Fruit fly (Drosophila melanogaster): ENCODE results near the gene Meics.
A peak's percentile ranks its signal among the peaks of the same experiment; 100 is the strongest.

The Meics gene

dm6 chr3L:13922023-13922652 is 42.4 kb downstream of the Meics start:
- peak; percentile 26 for TF ChIP-seq psq (GFP tag; optimal IDR thresholded peaks at IDR 0.05)
- peak; percentile 19 for TF ChIP-seq sage (GFP tag; optimal IDR thresholded peaks at IDR 0.05)
- peak; percentile 44 for TF ChIP-seq ey (GFP tag; optimal IDR thresholded peaks at IDR 0.05)
- TF ChIP-seq br (GFP tag; optimal IDR thresholded peaks at IDR 0.05): peak; percentile 51
- TF ChIP-seq Sp1 (GFP tag; optimal IDR thresholded peaks at IDR 0.05): peak; percentile 9
- TF ChIP-seq dmrt93B (GFP tag; optimal IDR thresholded peaks at IDR 0.05): no peak
- TF ChIP-seq foxo (GFP tag; optimal IDR thresholded peaks at IDR 0.05): peak in 1 of 2 experiments; percentile 53
- TF ChIP-seq Mio (GFP tag; optimal IDR thresholded peaks at IDR 0.05): peak; percentile 2
- no peak for TF ChIP-seq pan (optimal IDR thresholded peaks at IDR 0.05)
- TF ChIP-seq Hr78 (GFP tag; optimal IDR thresholded peaks at IDR 0.05): no peak
- peak; percentile 61 for TF ChIP-seq woc (GFP tag; optimal IDR thresholded peaks at IDR 0.05)
- peak; percentile 48 for TF ChIP-seq fru (GFP tag; optimal IDR thresholded peaks at IDR 0.05)
- peak; percentile 15 for TF ChIP-seq OdsH (GFP tag; optimal IDR thresholded peaks at IDR 0.05)
- TF ChIP-seq HLH106 (tag; optimal IDR thresholded peaks at IDR 0.05): peak; percentile 17
- peak; percentile 44 for TF ChIP-seq rgr (GFP tag; optimal IDR thresholded peaks at IDR 0.05)
- no peak for TF ChIP-seq dl (GFP tag; optimal IDR thresholded peaks at IDR 0.05; ENCODE audit: insufficient read depth in 1 of 2, partially characterized antibody in 2 of 2)
- TF ChIP-seq sv (GFP tag; optimal IDR thresholded peaks at IDR 0.05): peak; percentile 43
- TF ChIP-seq h (GFP tag; optimal IDR thresholded peaks at IDR 0.05): peak; percentile 32

dm6 chr3L:13920632-13920981 is 43.9 kb downstream of the Meics start:
- TF ChIP-seq CG32264 (GFP tag; optimal IDR thresholded peaks at IDR 0.05) (no peak), brk (GFP tag; optimal IDR thresholded peaks at IDR 0.05) (no peak), Dif (GFP tag; optimal IDR thresholded peaks at IDR 0.05; ENCODE audit: partially characterized antibody) (peak; percentile 29), CrebA (GFP tag; optimal IDR thresholded peaks at IDR 0.05; ENCODE audit: borderline replicate concordance) (no peak), ey (GFP tag; optimal IDR thresholded peaks at IDR 0.05) (no peak), Hr78 (GFP tag; optimal IDR thresholded peaks at IDR 0.05) (no peak), fru (GFP tag; optimal IDR thresholded peaks at IDR 0.05) (no peak), sage (GFP tag; optimal IDR thresholded peaks at IDR 0.05) (no peak), tai (GFP tag; optimal IDR thresholded peaks at IDR 0.05) (no peak), jim (GFP tag; optimal IDR thresholded peaks at IDR 0.05) (no peak), Rel (GFP tag; optimal IDR thresholded peaks at IDR 0.05) (no peak), Rel (tag; optimal IDR thresholded peaks at IDR 0.05) (no peak), N (GFP tag; optimal IDR thresholded peaks at IDR 0.05) (no peak), pan (optimal IDR thresholded peaks at IDR 0.05) (no peak), Abd-B (GFP tag; optimal IDR thresholded peaks at IDR 0.05) (no peak), Vsx2 (GFP tag; optimal IDR thresholded peaks at IDR 0.05; ENCODE audit: partially characterized antibody) (peak; percentile 64), Sp1 (GFP tag; optimal IDR thresholded peaks at IDR 0.05) (no peak), dmrt93B (GFP tag; optimal IDR thresholded peaks at IDR 0.05) (no peak), GATAd (GFP tag; optimal IDR thresholded peaks at IDR 0.05) (no peak), dl (GFP tag; optimal IDR thresholded peaks at IDR 0.05; ENCODE audit: insufficient read depth in 1 of 2, partially characterized antibody in 2 of 2) (peak in 1 of 2 experiments; percentile 3), Hr83 (GFP tag; optimal IDR thresholded peaks at IDR 0.05; ENCODE audit: poor library complexity, severe bottlenecking) (no peak), br (GFP tag; optimal IDR thresholded peaks at IDR 0.05) (no peak), sv (GFP tag; optimal IDR thresholded peaks at IDR 0.05) (no peak), h (GFP tag; optimal IDR thresholded peaks at IDR 0.05) (no peak), Myc (optimal IDR thresholded peaks at IDR 0.05) (no peak)

- TF ChIP-seq Dif (GFP tag; optimal IDR thresholded peaks at IDR 0.05; ENCODE audit: partially characterized antibody): peak; percentile 92
- TF ChIP-seq dl (GFP tag; optimal IDR thresholded peaks at IDR 0.05; ENCODE audit: insufficient read depth in 1 of 2, partially characterized antibody in 2 of 2): peak; percentile 84 to 93
- TF ChIP-seq Rel (GFP tag; optimal IDR thresholded peaks at IDR 0.05): no peak
- peak; percentile 97 for TF ChIP-seq Rel (tag; optimal IDR thresholded peaks at IDR 0.05)
- peak; percentile 87 for TF ChIP-seq sv (GFP tag; optimal IDR thresholded peaks at IDR 0.05)
- TF ChIP-seq Hr83 (GFP tag; optimal IDR thresholded peaks at IDR 0.05; ENCODE audit: poor library complexity, severe bottlenecking): no peak
- TF ChIP-seq ey (GFP tag; optimal IDR thresholded peaks at IDR 0.05): peak; percentile 73
- no peak for TF ChIP-seq brk (GFP tag; optimal IDR thresholded peaks at IDR 0.05)
- TF ChIP-seq OdsH (GFP tag; optimal IDR thresholded peaks at IDR 0.05): peak; percentile 71
- peak; percentile 82 for TF ChIP-seq fru (GFP tag; optimal IDR thresholded peaks at IDR 0.05)
- peak; percentile 69 for TF ChIP-seq h (GFP tag; optimal IDR thresholded peaks at IDR 0.05)
- no peak for TF ChIP-seq Dfd (GFP tag; optimal IDR thresholded peaks at IDR 0.05)
- TF ChIP-seq br (GFP tag; optimal IDR thresholded peaks at IDR 0.05): peak; percentile 63
- no peak for TF ChIP-seq Hr78 (GFP tag; optimal IDR thresholded peaks at IDR 0.05)
- TF ChIP-seq dmrt93B (GFP tag; optimal IDR thresholded peaks at IDR 0.05): peak; percentile 67
- peak; percentile 16 for TF ChIP-seq Vsx2 (GFP tag; optimal IDR thresholded peaks at IDR 0.05; ENCODE audit: partially characterized antibody)
- TF ChIP-seq GATAd (GFP tag; optimal IDR thresholded peaks at IDR 0.05): no peak
- peak; percentile 70 for TF ChIP-seq HLH106 (tag; optimal IDR thresholded peaks at IDR 0.05)
- TF ChIP-seq tai (GFP tag; optimal IDR thresholded peaks at IDR 0.05): peak; percentile 39
- peak; percentile 76 for TF ChIP-seq woc (GFP tag; optimal IDR thresholded peaks at IDR 0.05)
- TF ChIP-seq foxo (GFP tag; optimal IDR thresholded peaks at IDR 0.05): peak in 1 of 2 experiments; percentile 77
- TF ChIP-seq rgr (GFP tag; optimal IDR thresholded peaks at IDR 0.05): peak; percentile 64
- TF ChIP-seq dsf (GFP tag; optimal IDR thresholded peaks at IDR 0.05; ENCODE audit: borderline replicate concordance): no peak
- TF ChIP-seq CG9705 (GFP tag; optimal IDR thresholded peaks at IDR 0.05): no peak
- no peak for TF ChIP-seq Abd-B (GFP tag; optimal IDR thresholded peaks at IDR 0.05)
- TF ChIP-seq Sp1 (GFP tag; optimal IDR thresholded peaks at IDR 0.05): peak; percentile 59
- peak; percentile 69 for TF ChIP-seq pan (optimal IDR thresholded peaks at IDR 0.05)
- peak; percentile 50 for TF ChIP-seq psq (GFP tag; optimal IDR thresholded peaks at IDR 0.05)
- TF ChIP-seq Hnf4 (GFP tag; optimal IDR thresholded peaks at IDR 0.05): peak; percentile 22
Measured at dm6 chr3L:13919794-13920631, 44.5 kb downstream of the Meics start.
